Worm (Caenorhabditis elegans) whole organism, L3 larva: ENCODE data around the gene W06E11.1.

Source experiments
- R02D3.7 ChIP-seq: fragments of 150-350 bp; optimal IDR thresholded peaks from 2 replicates; lab custom pipeline; 2014; ENCODE audit warnings: missing biosample characterization, missing genetic modification characterization
- ZK546.5 ChIP-seq: sonication (generic microtip); optimal IDR thresholded peaks from 2 replicates; lab custom pipeline; 2017; ENCODE audit warnings: missing biosample characterization, missing genetic modification characterization
- aly-2 ChIP-seq: fragments of 150-350 bp; optimal IDR thresholded peaks from 2 replicates; lab custom pipeline; 2014; ENCODE audit warnings: missing biosample characterization, missing genetic modification characterization
- ama-1 ChIP-seq: fragments of 150-350 bp; optimal IDR thresholded peaks from 2 replicates; lab custom pipeline; 2018
- ceh-16 ChIP-seq: sonication (generic microtip); optimal IDR thresholded peaks from 2 replicates; lab custom pipeline; 2017; ENCODE audit warnings: missing biosample characterization, missing genetic modification characterization
- ceh-28 ChIP-seq: fragments of 150-350 bp; optimal IDR thresholded peaks from 2 replicates; lab custom pipeline; 2014; ENCODE audit warnings: missing biosample characterization, missing genetic modification reagents, missing genetic modification characterization
- ceh-82 ChIP-seq: fragments of 150-350 bp; optimal IDR thresholded peaks from 2 replicates; lab custom pipeline; 2014; ENCODE audit warnings: missing biosample characterization, missing genetic modification characterization
- ceh-9 ChIP-seq: sonication (generic microtip); optimal IDR thresholded peaks from 2 replicates; lab custom pipeline; 2018; ENCODE audit warnings: missing biosample characterization, missing genetic modification characterization
- daf-12 ChIP-seq: fragments of 150-350 bp; optimal IDR thresholded peaks from 2 replicates; lab custom pipeline; 2014; ENCODE audit warnings: missing biosample characterization, missing genetic modification reagents, missing genetic modification characterization
- egl-27 ChIP-seq: sonication (generic microtip); optimal IDR thresholded peaks from 4 replicates; lab custom pipeline; 2017; ENCODE audit warnings: missing biosample characterization, missing genetic modification reagents, missing genetic modification characterization
- elt-1 ChIP-seq: fragments of 150-350 bp; optimal IDR thresholded peaks from 2 replicates; lab custom pipeline; 2014; ENCODE audit warnings: missing biosample characterization, missing genetic modification characterization
- elt-2 ChIP-seq: sonication (generic microtip); optimal IDR thresholded peaks from 2 replicates; lab custom pipeline; 2016; ENCODE audit warnings: missing genetic modification reagents, mild to moderate bottlenecking, missing genetic modification characterization, missing compliant biosample characterization
- eor-1 ChIP-seq, 2 experiments: fragments of 150-350 bp; optimal IDR thresholded peaks; 2 replicates each; lab custom pipeline; 2014 to 2018; ENCODE audit warnings: missing biosample characterization in 2 of 2, missing genetic modification characterization in 2 of 2
- fkh-10 ChIP-seq: sonication (generic microtip); optimal IDR thresholded peaks from 2 replicates; lab custom pipeline; 2017; ENCODE audit warnings: missing biosample characterization, missing genetic modification reagents, missing genetic modification characterization
- fkh-2 ChIP-seq: fragments of 150-350 bp; optimal IDR thresholded peaks from 2 replicates; lab custom pipeline; 2014; ENCODE audit warnings: missing biosample characterization, missing genetic modification reagents, missing genetic modification characterization
- fos-1 ChIP-seq: fragments of 150-350 bp; optimal IDR thresholded peaks from 2 replicates; lab custom pipeline; 2014; ENCODE audit warnings: missing biosample characterization, missing genetic modification characterization
- hmg-11 ChIP-seq: sonication (generic microtip); optimal IDR thresholded peaks from 2 replicates; lab custom pipeline; 2016; ENCODE audit warnings: missing genetic modification characterization, missing compliant biosample characterization
- jun-1 ChIP-seq: fragments of 150-350 bp; optimal IDR thresholded peaks from 2 replicates; lab custom pipeline; 2014; ENCODE audit warnings: missing biosample characterization, missing genetic modification reagents, missing genetic modification characterization
- lin-15B ChIP-seq: fragments of 150-350 bp; optimal IDR thresholded peaks from 2 replicates; lab custom pipeline; 2014; ENCODE audit warnings: missing biosample characterization, missing genetic modification characterization
- lin-39 ChIP-seq: fragments of 150-350 bp; optimal IDR thresholded peaks from 2 replicates; lab custom pipeline; 2018; ENCODE audit warnings: missing biosample characterization, missing genetic modification reagents, missing genetic modification characterization
- lsy-12 ChIP-seq: sonication (generic microtip); optimal IDR thresholded peaks from 2 replicates; lab custom pipeline; 2016; ENCODE audit warnings: mild to moderate bottlenecking, missing genetic modification characterization, missing compliant biosample characterization
- mdl-1 ChIP-seq: fragments of 150-350 bp; optimal IDR thresholded peaks from 2 replicates; lab custom pipeline; 2014; ENCODE audit warnings: missing biosample characterization, missing genetic modification characterization
- mml-1 ChIP-seq: fragments of 150-350 bp; sonication (generic microtip); optimal IDR thresholded peaks from 3 replicates; lab custom pipeline; 2014; ENCODE audit warnings: missing biosample characterization, missing genetic modification characterization
- nfya-1 ChIP-seq: sonication (generic microtip); optimal IDR thresholded peaks from 2 replicates; lab custom pipeline; 2017; ENCODE audit warnings: missing genetic modification characterization, mild to moderate bottlenecking, missing compliant biosample characterization, antibody characterized with exemption, moderate library complexity; ENCODE audit not compliant: insufficient read depth
- nhr-11 ChIP-seq: fragments of 150-350 bp; optimal IDR thresholded peaks from 2 replicates; lab custom pipeline; 2014; ENCODE audit warnings: missing biosample characterization, missing genetic modification characterization
- nhr-23 ChIP-seq: fragments of 150-350 bp; optimal IDR thresholded peaks from 2 replicates; lab custom pipeline; 2014; ENCODE audit warnings: missing biosample characterization, missing genetic modification reagents, missing genetic modification characterization
- nhr-28 ChIP-seq: fragments of 150-350 bp; optimal IDR thresholded peaks from 2 replicates; lab custom pipeline; 2014; ENCODE audit warnings: missing biosample characterization, missing genetic modification characterization
- nhr-67 ChIP-seq: fragments of 150-350 bp; optimal IDR thresholded peaks from 2 replicates; lab custom pipeline; 2014; ENCODE audit warnings: missing biosample characterization, missing genetic modification characterization
- nhr-76 ChIP-seq: fragments of 150-350 bp; sonication (generic microtip); optimal IDR thresholded peaks from 5 replicates; lab custom pipeline; 2014; ENCODE audit warnings: missing biosample characterization, missing genetic modification characterization
- nhr-77 ChIP-seq: fragments of 150-350 bp; optimal IDR thresholded peaks from 2 replicates; lab custom pipeline; 2014; ENCODE audit warnings: missing biosample characterization, missing genetic modification characterization
- pha-4 ChIP-seq: fragments of 150-350 bp; optimal IDR thresholded peaks from 2 replicates; lab custom pipeline; 2014; ENCODE audit warnings: missing biosample characterization, missing genetic modification reagents, missing genetic modification characterization
- pqm-1 ChIP-seq: fragments of 150-350 bp; optimal IDR thresholded peaks from 2 replicates; lab custom pipeline; 2017; ENCODE audit warnings: missing biosample characterization, missing genetic modification characterization, inconsistent platforms
- sea-2 ChIP-seq: fragments of 150-350 bp; sonication (generic microtip); optimal IDR thresholded peaks from 4 replicates; lab custom pipeline; 2014; ENCODE audit warnings: missing biosample characterization, missing genetic modification reagents, missing genetic modification characterization
- skn-1 ChIP-seq: fragments of 150-350 bp; optimal IDR thresholded peaks from 2 replicates; lab custom pipeline; 2014; ENCODE audit warnings: missing biosample characterization, missing genetic modification characterization
- tbx-2 ChIP-seq: sonication (generic microtip); optimal IDR thresholded peaks from 2 replicates; lab custom pipeline; 2016; ENCODE audit warnings: mild to moderate bottlenecking, missing genetic modification characterization, missing compliant biosample characterization
- unc-39 ChIP-seq: sonication (generic microtip); optimal IDR thresholded peaks from 4 replicates; lab custom pipeline; 2017; ENCODE audit warnings: missing biosample characterization, missing genetic modification characterization
- unc-62 ChIP-seq: fragments of 150-350 bp; sonication (generic microtip); optimal IDR thresholded peaks from 4 replicates; lab custom pipeline; 2014; ENCODE audit warnings: missing biosample characterization, missing genetic modification reagents, missing genetic modification characterization
- ztf-4 ChIP-seq: fragments of 150-350 bp; optimal IDR thresholded peaks from 2 replicates; lab custom pipeline; 2014; ENCODE audit warnings: missing biosample characterization, missing genetic modification characterization

W06E11.1 gene

DNA sequence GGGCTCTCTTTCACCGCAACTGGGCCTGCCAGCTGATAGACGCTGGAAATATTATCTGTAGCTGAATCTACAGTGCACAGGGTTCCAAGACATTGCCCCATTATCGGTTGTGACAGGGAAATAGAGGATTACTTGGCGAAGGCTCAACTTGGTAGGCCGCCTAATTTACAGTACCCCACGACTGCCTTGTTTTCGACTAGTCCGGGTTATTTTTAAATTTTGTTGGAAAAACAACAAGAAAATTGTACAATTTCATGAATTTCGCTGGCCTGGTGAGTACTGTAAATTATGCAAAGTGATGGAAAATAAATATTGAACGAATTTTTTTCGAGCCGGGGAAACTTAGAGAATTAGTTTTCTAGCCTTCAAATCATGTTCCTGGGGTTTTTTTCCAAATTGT is 5.8 kb upstream of the W06E11.1 start, which contains the start of gene T19C3.7:
Gene T19C3.7, minus strand, starts transcription at position 101 of the 400 bp plus-strand sequence.
- TF ChIP-seq mml-1 (tag; lab: Kevin White, UChicago) (no peak), elt-1 (tag; lab: Kevin White, UChicago) (no peak), hmg-11 (no peak), tbx-2 (tag; lab: Kevin White, UChicago) (no peak), lsy-12 (tag; lab: Kevin White, UChicago) (no peak), ama-1 (no peak), lin-39 (tag; lab: Kevin White, UChicago) (no peak), aly-2 (tag; lab: Kevin White, UChicago) (no peak), ceh-9 (tag; lab: Kevin White, UChicago) (no peak), ztf-4 (tag; lab: Kevin White, UChicago) (no peak), ceh-82 (tag; lab: Kevin White, UChicago) (no peak), ZK546.5 (no peak), nhr-28 (tag; lab: Kevin White, UChicago) (no peak), nhr-76 (tag; lab: Kevin White, UChicago) (no peak), nhr-67 (tag; lab: Kevin White, UChicago) (no peak), fkh-2 (tag; lab: Kevin White, UChicago) (no peak), mdl-1 (tag; lab: Kevin White, UChicago) (no peak), nhr-11 (no peak), unc-62 (GFP tag; lab: Kevin White, UChicago) (no peak)

DNA sequence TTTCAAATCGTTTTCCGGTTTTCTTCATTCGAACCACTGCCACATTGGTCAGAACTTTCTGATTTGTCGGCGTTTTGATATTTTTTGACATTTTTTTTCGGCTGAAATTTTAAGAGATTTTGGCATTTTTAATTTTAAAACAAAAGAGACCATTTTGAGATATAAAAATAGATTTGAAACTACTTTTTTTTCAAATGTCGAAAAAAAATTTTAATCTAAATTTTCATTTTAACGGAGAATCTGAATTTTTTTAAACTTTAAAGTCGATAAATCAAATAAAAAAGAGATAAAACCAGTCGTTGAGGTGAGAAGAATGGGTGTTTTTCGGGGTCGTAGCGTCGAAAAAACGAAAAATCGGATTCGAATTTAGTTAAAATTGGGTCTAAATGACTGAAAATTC is 3.5 kb upstream of the W06E11.1 start, which contains the start of gene sbds-1:
Gene sbds-1, minus strand, starts transcription at position 101 of the 400 bp plus-strand sequence.
- TF ChIP-seq ceh-16 (tag; lab: Kevin White, UChicago) (no peak), elt-2 (tag; lab: Kevin White, UChicago) (no peak), daf-12 (no peak), nhr-28 (tag; lab: Kevin White, UChicago) (no peak), ztf-4 (tag; lab: Kevin White, UChicago) (no peak), aly-2 (tag; lab: Kevin White, UChicago) (no peak), tbx-2 (tag; lab: Kevin White, UChicago) (no peak), unc-39 (tag; lab: Kevin White, UChicago) (no peak), sea-2 (GFP tag; lab: Kevin White, UChicago) (no peak)
- TF ChIP-seq, all 47 proteins: peak for 0

DNA sequence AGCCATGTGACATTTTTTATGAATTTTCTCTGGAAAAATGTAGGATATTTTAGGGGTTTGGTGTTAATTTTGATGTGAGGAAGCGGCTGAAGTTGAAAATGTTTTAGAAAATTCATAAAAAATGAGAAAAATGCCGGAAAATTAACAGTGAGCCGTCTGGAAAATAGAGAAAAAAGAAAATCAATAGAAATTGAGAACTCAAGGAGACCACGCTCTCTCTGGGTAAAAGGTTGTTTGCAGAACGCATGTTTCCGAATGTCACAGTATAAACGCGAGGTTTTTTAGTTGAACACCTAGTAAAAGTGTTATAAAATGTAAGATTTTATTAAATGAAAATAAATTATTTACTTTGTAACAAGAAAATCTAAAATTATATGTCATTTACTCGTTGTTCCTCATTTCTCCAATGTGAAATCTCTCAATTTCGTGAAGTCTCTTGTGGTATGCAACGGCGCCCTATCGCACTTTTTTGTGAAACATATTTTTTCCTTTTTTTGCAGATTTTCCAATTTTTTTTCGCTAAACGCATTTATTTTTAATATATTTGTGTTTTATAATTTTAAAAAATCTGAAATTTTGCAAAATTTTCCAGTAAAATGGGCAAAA is 1.6 kb upstream of the W06E11.1 start, which contains the start of the genes tag-266 and tag-267:
Gene tag-266, minus strand, starts transcription at position 29 of the 606 bp plus-strand sequence.
Gene tag-267, plus strand, starts transcription at position 593 of the 606 bp plus-strand sequence.
- peak; percentile 18 for TF ChIP-seq pqm-1 (tag; lab: Kevin White, UChicago)
- no peak for TF ChIP-seq elt-1 (tag; lab: Kevin White, UChicago)
- no peak for TF ChIP-seq nhr-77 (tag; lab: Kevin White, UChicago)
- peak; percentile 42 for TF ChIP-seq elt-2 (tag; lab: Kevin White, UChicago)
- TF ChIP-seq ceh-82 (tag; lab: Kevin White, UChicago), result no peak
- TF ChIP-seq lin-15B (tag; lab: Kevin White, UChicago), result peak; percentile 83
- peak; percentile 89 for TF ChIP-seq pha-4 (tag; lab: Kevin White, UChicago)
- TF ChIP-seq ceh-28, result peak; percentile 69
- no peak for TF ChIP-seq nhr-67 (tag; lab: Kevin White, UChicago)
- TF ChIP-seq lin-39 (tag; lab: Kevin White, UChicago), result no peak
- peak; percentile 18 for TF ChIP-seq R02D3.7 (tag; lab: Kevin White, UChicago)
- TF ChIP-seq fos-1 (tag; lab: Kevin White, UChicago), result no peak
- TF ChIP-seq nhr-76 (tag; lab: Kevin White, UChicago), result no peak
- TF ChIP-seq nfya-1, result peak; percentile 59
- no peak for TF ChIP-seq fkh-2 (tag; lab: Kevin White, UChicago)
- peak; percentile 21 for TF ChIP-seq lsy-12 (tag; lab: Kevin White, UChicago)
- no peak for TF ChIP-seq ceh-16 (tag; lab: Kevin White, UChicago)
- no peak for TF ChIP-seq tbx-2 (tag; lab: Kevin White, UChicago)
- no peak for TF ChIP-seq egl-27
- TF ChIP-seq eor-1 (tag; optimal IDR thresholded peaks at IDR 0.05; lab: Kevin White, UChicago), result peak in 1 of 2 experiments; percentile 20
- TF ChIP-seq ztf-4 (tag; lab: Kevin White, UChicago), result no peak
- TF ChIP-seq ceh-9 (tag; lab: Kevin White, UChicago), result no peak
- TF ChIP-seq skn-1 (tag; lab: Kevin White, UChicago), result no peak
- peak; percentile 34 for TF ChIP-seq jun-1 (tag; lab: Kevin White, UChicago)
- TF ChIP-seq fkh-10 (GFP tag; lab: Kevin White, UChicago), result peak; percentile 77
- TF ChIP-seq nhr-23 (tag; lab: Kevin White, UChicago), result peak; percentile 38
- TF ChIP-seq hmg-11, result no peak
